Worm (Caenorhabditis elegans) whole organism, L1 larva: ENCODE measurements around the gene rpl-36.

Experiments
- aly-2 ChIP-seq: fragments of 150-350 bp; optimal IDR thresholded peaks from 2 replicates; lab custom pipeline; 2014; ENCODE audit warnings: missing biosample characterization, missing genetic modification characterization
- blmp-1 ChIP-seq: fragments of 150-350 bp; optimal IDR thresholded peaks from 2 replicates; lab custom pipeline; 2014; ENCODE audit warnings: missing biosample characterization, missing genetic modification characterization
- ceh-8 ChIP-seq: fragments of 200-800 bp; sonication (Bioruptor generic); optimal IDR thresholded peaks from 2 replicates; lab custom pipeline; 2018; ENCODE audit warnings: mild to moderate bottlenecking, missing genetic modification characterization, moderate library complexity, missing compliant biosample characterization
- elt-2 ChIP-seq: sonication (generic microtip); optimal IDR thresholded peaks from 2 replicates; lab custom pipeline; 2016; ENCODE audit warnings: missing genetic modification characterization, mild to moderate bottlenecking, inconsistent platforms, missing compliant biosample characterization, missing genetic modification reagents
- elt-3 ChIP-seq, 6 experiments: fragments of 150-350 bp in 1 of 6; sonication (generic microtip); optimal IDR thresholded peaks; 2 replicates each; lab custom pipeline; 2017 to 2018; ENCODE audit warnings: missing biosample characterization in 6 of 6, missing genetic modification characterization in 6 of 6, inconsistent platforms in 1 of 6
- fkh-10 ChIP-seq: sonication (generic microtip); optimal IDR thresholded peaks from 2 replicates; lab custom pipeline; 2017; ENCODE audit warnings: missing biosample characterization, missing genetic modification reagents, missing genetic modification characterization
- fos-1 ChIP-seq: fragments of 150-350 bp; optimal IDR thresholded peaks from 2 replicates; lab custom pipeline; 2014; ENCODE audit warnings: missing biosample characterization, missing genetic modification characterization
- hlh-17 ChIP-seq: fragments of 200-800 bp; sonication (Bioruptor generic); optimal IDR thresholded peaks from 2 replicates; lab custom pipeline; 2018; ENCODE audit warnings: missing genetic modification characterization, mild to moderate bottlenecking, missing compliant biosample characterization, moderate library complexity, borderline replicate concordance
- lin-39 ChIP-seq: fragments of 150-350 bp; optimal IDR thresholded peaks from 2 replicates; lab custom pipeline; 2014; ENCODE audit warnings: missing biosample characterization, missing genetic modification reagents, missing genetic modification characterization
- mep-1 ChIP-seq: fragments of 150-350 bp; optimal IDR thresholded peaks from 2 replicates; lab custom pipeline; 2014; ENCODE audit warnings: missing biosample characterization, missing genetic modification characterization
- nhr-237 ChIP-seq: fragments of 150-350 bp; optimal IDR thresholded peaks from 2 replicates; lab custom pipeline; 2014; ENCODE audit warnings: missing biosample characterization, missing genetic modification characterization
- nhr-47 ChIP-seq: sonication (generic microtip); optimal IDR thresholded peaks from 2 replicates; lab custom pipeline; 2016; ENCODE audit warnings: mild to moderate bottlenecking, missing genetic modification characterization, moderate library complexity, missing compliant biosample characterization
- nhr-76 ChIP-seq: sonication (generic microtip); optimal IDR thresholded peaks from 2 replicates; lab custom pipeline; 2017; ENCODE audit warnings: missing biosample characterization, missing genetic modification characterization
- unc-86 ChIP-seq: sonication (generic microtip); optimal IDR thresholded peaks from 2 replicates; lab custom pipeline; 2016; ENCODE audit warnings: missing genetic modification characterization, missing compliant biosample characterization

- TF ChIP-seq mep-1 (tag; lab: Kevin White, UChicago) (peak; percentile 93), hlh-17 (GFP tag; lab: Kevin White, UChicago) (no peak), fkh-10 (GFP tag; lab: Kevin White, UChicago) (peak; percentile 61), aly-2 (peak; percentile 66), fos-1 (tag; lab: Kevin White, UChicago) (peak; percentile 82), nhr-237 (tag; lab: Kevin White, UChicago) (peak; percentile 77), elt-2 (tag; lab: Kevin White, UChicago) (peak; percentile 62), nhr-76 (tag; lab: Kevin White, UChicago) (no peak), lin-39 (tag; lab: Kevin White, UChicago) (no peak), blmp-1 (tag; lab: Kevin White, UChicago) (peak; percentile 69), nhr-47 (tag; lab: Kevin White, UChicago) (peak; percentile 83), elt-3 (tag; optimal IDR thresholded peaks at IDR 0.05; lab: Kevin White, UChicago) (peak in 3 of 6 experiments; percentile 18 to 83 (median 78)), ceh-8 (GFP tag; lab: Kevin White, UChicago) (peak; percentile 67), unc-86 (tag; lab: Kevin White, UChicago) (peak; percentile 72)
Measured at ce11 chrIII:7153747-7154238, 26.3 kb upstream of the rpl-36 start, which contains the start of gene ogt-1.
